Fruit fly (Drosophila melanogaster): ENCODE measurements around the gene CG33128.

dm6 chr2L:1498966-1499554, 5.2 kb downstream of the CG33128 start:
- no peak for TF ChIP-seq Atf-2 (GFP tag; optimal IDR thresholded peaks at IDR 0.05)
- no peak for TF ChIP-seq stc (GFP tag; IDR thresholded peaks at IDR 0.05)
- TF ChIP-seq CG43689 (GFP tag; IDR thresholded peaks at IDR 0.05): no peak
- TF ChIP-seq CG11456 (GFP tag; IDR thresholded peaks at IDR 0.05): no peak
- no peak for TF ChIP-seq gsb (GFP tag; IDR thresholded peaks at IDR 0.05)
- TF ChIP-seq dimm (GFP tag; IDR thresholded peaks at IDR 0.05): no peak
- no peak for TF ChIP-seq CG6765 (GFP tag; optimal IDR thresholded peaks at IDR 0.05)
- no peak for TF ChIP-seq Hr51 (GFP tag; optimal IDR thresholded peaks at IDR 0.05)
- no peak for TF ChIP-seq Fer2 (tag; optimal IDR thresholded peaks at IDR 0.05)
- TF ChIP-seq Poxn (GFP tag; IDR thresholded peaks at IDR 0.05): no peak
- TF ChIP-seq HLHmδ (GFP tag; optimal IDR thresholded peaks at IDR 0.05): no peak
- TF ChIP-seq CG3995 (GFP tag; optimal IDR thresholded peaks at IDR 0.05): no peak
- peak; percentile 74 for TF ChIP-seq CG11504 (tag; optimal IDR thresholded peaks at IDR 0.05)
- no peak for TF ChIP-seq Dip3 (GFP tag; optimal IDR thresholded peaks at IDR 0.05)
